Worm (Caenorhabditis elegans) whole organism, L4 larva: Measurements from ENCODE around the gene F29B9.12.

Experiments used
- lin-38 ChIP-seq: fragments of 200-800 bp; sonication (Bioruptor generic); IDR thresholded peaks from 2 replicates; pipeline ENCODE4 v1.3.6; 2022; ENCODE audit warnings: missing genetic modification reagents, missing genetic modification characterization, missing compliant biosample characterization

Gene F29B9.12

DNA sequence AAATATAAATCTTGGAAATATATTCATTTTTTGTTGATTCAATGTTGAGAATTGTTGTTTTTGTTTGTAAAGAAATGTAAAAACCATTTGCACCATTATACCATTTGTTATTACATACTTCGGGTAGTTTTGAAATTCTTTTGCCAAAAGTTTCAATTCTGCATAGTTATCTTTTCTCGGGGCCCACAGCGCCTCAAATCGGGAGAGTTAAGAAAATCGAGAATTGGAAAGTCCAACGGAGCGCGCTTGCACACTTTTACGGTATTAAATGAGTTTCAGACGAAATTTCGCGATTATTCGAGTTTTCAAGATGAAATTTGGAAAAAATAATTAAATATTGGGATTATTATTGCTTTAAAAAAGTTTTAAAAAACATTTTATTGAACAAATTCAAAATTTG lies 51.9 kb downstream of the F29B9.12 start:
- peak; percentile 72 for TF ChIP-seq lin-38 (GFP tag; lab: Robert Waterston, UW)
- TF ChIP-seq, all 104 proteins: peak for 1; not testable (repeated sequence) for 103
